Worm (Caenorhabditis elegans) whole organism, L1 larva: ENCODE results near the gene mys-1.
A peak's percentile ranks its signal among the peaks of the same experiment; 100 is the strongest.

ENCODE experiments used
- C04F5.9 ChIP-seq: sonication (generic microtip); optimal IDR thresholded peaks from 2 replicates; lab custom pipeline; 2016; ENCODE audit warnings: missing genetic modification characterization, missing compliant biosample characterization
- C16A3.4 ChIP-seq: fragments of 150-350 bp; optimal IDR thresholded peaks from 2 replicates; lab custom pipeline; 2014; ENCODE audit warnings: missing biosample characterization, missing genetic modification characterization
- aha-1 ChIP-seq: fragments of 150-350 bp; optimal IDR thresholded peaks from 2 replicates; lab custom pipeline; 2014; ENCODE audit warnings: missing biosample characterization, missing genetic modification characterization
- alr-1 ChIP-seq: fragments of 200-800 bp; sonication (Bioruptor generic); optimal IDR thresholded peaks from 2 replicates; lab custom pipeline; 2018; ENCODE audit warnings: borderline replicate concordance, mild to moderate bottlenecking, missing genetic modification characterization, missing compliant biosample characterization
- blmp-1 ChIP-seq: fragments of 150-350 bp; optimal IDR thresholded peaks from 2 replicates; lab custom pipeline; 2014; ENCODE audit warnings: missing biosample characterization, missing genetic modification characterization
- ceh-63 ChIP-seq: fragments of 200-800 bp; sonication (Bioruptor generic); optimal IDR thresholded peaks from 2 replicates; lab custom pipeline; 2018; ENCODE audit warnings: mild to moderate bottlenecking, missing genetic modification characterization, missing compliant biosample characterization
- ceh-82 ChIP-seq, 3 experiments: fragments of 150-350 bp in 1 of 3; sonication (generic microtip) in 2 of 3; optimal IDR thresholded peaks; 2 replicates each; lab custom pipeline; 2014 to 2017; ENCODE audit warnings: missing biosample characterization in 3 of 3, missing genetic modification characterization in 3 of 3
- ceh-90 ChIP-seq: sonication (generic microtip); optimal IDR thresholded peaks from 2 replicates; lab custom pipeline; 2016; ENCODE audit warnings: missing genetic modification characterization, missing compliant biosample characterization
- ces-1 ChIP-seq: fragments of 150-350 bp; optimal IDR thresholded peaks from 2 replicates; lab custom pipeline; 2014; ENCODE audit warnings: missing biosample characterization, missing genetic modification reagents, missing genetic modification characterization
- dpl-1 ChIP-seq, 3 experiments: fragments of 150-350 bp in 2 of 3; sonication (generic microtip) in 1 of 3; optimal IDR thresholded peaks; 2 replicates each; lab custom pipeline; 2014 to 2017; ENCODE audit warnings: missing biosample characterization in 3 of 3, missing genetic modification characterization in 3 of 3, missing genetic modification reagents in 3 of 3
- dsc-1 ChIP-seq: sonication (generic microtip); optimal IDR thresholded peaks from 2 replicates; lab custom pipeline; 2016; ENCODE audit warnings: mild to moderate bottlenecking, missing genetic modification characterization, missing compliant biosample characterization
- efl-1 ChIP-seq, 4 experiments: fragments of 150-350 bp; optimal IDR thresholded peaks in 3 of 4; peaks in 1 of 4; 1 replicate in 1 of 4; 2 replicates in 3 of 4; lab custom pipeline; 2014; ENCODE audit warnings: missing biosample characterization in 2 of 4, missing genetic modification characterization in 2 of 4, missing genetic modification reagents in 2 of 4
- egl-27 ChIP-seq, 2 experiments: fragments of 150-350 bp in 1 of 2; sonication (generic microtip); optimal IDR thresholded peaks; 3 replicates each; lab custom pipeline; 2017 to 2018; ENCODE audit warnings: missing biosample characterization in 2 of 2, missing genetic modification characterization in 2 of 2, missing genetic modification reagents in 2 of 2
- elt-2 ChIP-seq: sonication (generic microtip); optimal IDR thresholded peaks from 2 replicates; lab custom pipeline; 2016; ENCODE audit warnings: missing genetic modification characterization, mild to moderate bottlenecking, inconsistent platforms, missing compliant biosample characterization, missing genetic modification reagents
- ets-5 ChIP-seq: fragments of 200-800 bp; sonication (Bioruptor generic); IDR thresholded peaks from 2 replicates; pipeline ENCODE4 v1.3.6; 2022; ENCODE audit warnings: missing genetic modification characterization, missing compliant biosample characterization
- fkh-10 ChIP-seq: sonication (generic microtip); optimal IDR thresholded peaks from 2 replicates; lab custom pipeline; 2017; ENCODE audit warnings: missing biosample characterization, missing genetic modification reagents, missing genetic modification characterization
- fkh-4 ChIP-seq: sonication (generic microtip); optimal IDR thresholded peaks from 2 replicates; lab custom pipeline; 2016; ENCODE audit warnings: missing compliant biosample characterization, missing genetic modification characterization, borderline replicate concordance
- fkh-8 ChIP-seq: sonication (generic microtip); optimal IDR thresholded peaks from 2 replicates; lab custom pipeline; 2016; ENCODE audit warnings: mild to moderate bottlenecking, missing genetic modification characterization, missing compliant biosample characterization
- fos-1 ChIP-seq: fragments of 150-350 bp; optimal IDR thresholded peaks from 2 replicates; lab custom pipeline; 2014; ENCODE audit warnings: missing biosample characterization, missing genetic modification characterization
- grh-1 ChIP-seq: fragments of 200-800 bp; sonication (Bioruptor generic); IDR thresholded peaks from 2 replicates; pipeline ENCODE4 v1.3.6; 2022; ENCODE audit warnings: missing genetic modification reagents, missing genetic modification characterization, missing compliant biosample characterization
- hlh-17 ChIP-seq: fragments of 200-800 bp; sonication (Bioruptor generic); optimal IDR thresholded peaks from 2 replicates; lab custom pipeline; 2018; ENCODE audit warnings: missing genetic modification characterization, mild to moderate bottlenecking, missing compliant biosample characterization, moderate library complexity, borderline replicate concordance
- isw-1 ChIP-seq: fragments of 200-800 bp; sonication (Bioruptor generic); IDR thresholded peaks from 2 replicates; pipeline ENCODE4 v1.3.6; 2022; ENCODE audit warnings: missing genetic modification characterization, missing compliant biosample characterization
- jun-1 ChIP-seq: fragments of 150-350 bp; optimal IDR thresholded peaks from 2 replicates; lab custom pipeline; 2014; ENCODE audit warnings: missing biosample characterization, missing genetic modification reagents, missing genetic modification characterization
- lin-14 ChIP-seq: fragments of 200-800 bp; sonication (Bioruptor generic); optimal IDR thresholded peaks from 2 replicates; lab custom pipeline; 2018; ENCODE audit warnings: mild to moderate bottlenecking, missing genetic modification characterization, moderate library complexity, missing compliant biosample characterization
- lir-3 ChIP-seq: sonication (generic microtip); optimal IDR thresholded peaks from 2 replicates; lab custom pipeline; 2016; ENCODE audit warnings: mild to moderate bottlenecking, missing genetic modification characterization, moderate library complexity, missing compliant biosample characterization; ENCODE audit not compliant: poor library complexity
- lsy-2 ChIP-seq, 2 experiments: fragments of 150-350 bp; optimal IDR thresholded peaks; 2 replicates each; lab custom pipeline; 2014; ENCODE audit warnings: missing biosample characterization in 2 of 2, missing genetic modification characterization in 2 of 2
- mab-9 ChIP-seq: fragments of 200-800 bp; sonication (Bioruptor generic); IDR thresholded peaks from 2 replicates; pipeline ENCODE4 v1.3.6; 2022; ENCODE audit warnings: missing genetic modification reagents, missing genetic modification characterization, missing compliant biosample characterization
- mdl-1 ChIP-seq, 2 experiments: fragments of 150-350 bp; optimal IDR thresholded peaks; 2 replicates each; lab custom pipeline; 2014 to 2017; ENCODE audit warnings: missing biosample characterization in 2 of 2, missing genetic modification characterization in 2 of 2, inconsistent platforms in 1 of 2
- mef-2 ChIP-seq: fragments of 150-350 bp; optimal IDR thresholded peaks from 2 replicates; lab custom pipeline; 2014; ENCODE audit warnings: missing biosample characterization, missing genetic modification characterization
- mep-1 ChIP-seq: fragments of 150-350 bp; optimal IDR thresholded peaks from 2 replicates; lab custom pipeline; 2014; ENCODE audit warnings: missing biosample characterization, missing genetic modification characterization
- nhr-12 ChIP-seq: sonication (generic microtip); optimal IDR thresholded peaks from 2 replicates; lab custom pipeline; 2017; ENCODE audit warnings: missing biosample characterization, missing genetic modification characterization
- nhr-19 ChIP-seq: fragments of 200-800 bp; sonication (Bioruptor generic); conservative IDR thresholded peaks from 2 replicates; pipeline ENCODE4 v1.3.6; 2022; ENCODE audit warnings: missing genetic modification characterization, missing compliant biosample characterization
- nhr-20 ChIP-seq: sonication (generic microtip); optimal IDR thresholded peaks from 2 replicates; lab custom pipeline; 2016; ENCODE audit warnings: mild to moderate bottlenecking, missing genetic modification characterization, missing compliant biosample characterization
- nhr-28 ChIP-seq: fragments of 150-350 bp; optimal IDR thresholded peaks from 2 replicates; lab custom pipeline; 2014; ENCODE audit warnings: missing biosample characterization, missing genetic modification characterization
- nhr-47 ChIP-seq: sonication (generic microtip); optimal IDR thresholded peaks from 2 replicates; lab custom pipeline; 2016; ENCODE audit warnings: mild to moderate bottlenecking, missing genetic modification characterization, moderate library complexity, missing compliant biosample characterization
- nhr-77 ChIP-seq: fragments of 150-350 bp; optimal IDR thresholded peaks from 2 replicates; lab custom pipeline; 2014; ENCODE audit warnings: missing biosample characterization, missing genetic modification characterization
- nhr-84 ChIP-seq: sonication (generic microtip); optimal IDR thresholded peaks from 2 replicates; lab custom pipeline; 2017; ENCODE audit warnings: missing biosample characterization, missing genetic modification characterization
- pag-3 ChIP-seq: sonication (generic microtip); optimal IDR thresholded peaks from 2 replicates; lab custom pipeline; 2017; ENCODE audit warnings: missing genetic modification characterization, mild to moderate bottlenecking, missing compliant biosample characterization, antibody characterized with exemption, borderline replicate concordance; ENCODE audit not compliant: insufficient read depth
- pax-3 ChIP-seq: fragments of 200-800 bp; sonication (Bioruptor generic); optimal IDR thresholded peaks from 2 replicates; lab custom pipeline; 2018; ENCODE audit warnings: mild to moderate bottlenecking, missing genetic modification characterization, moderate library complexity, missing compliant biosample characterization
- pqm-1 ChIP-seq: sonication (generic microtip); optimal IDR thresholded peaks from 3 replicates; lab custom pipeline; 2017; ENCODE audit warnings: missing biosample characterization, missing genetic modification characterization
- snpc-4 ChIP-seq: fragments of 150-350 bp; optimal IDR thresholded peaks from 2 replicates; lab custom pipeline; 2014; ENCODE audit warnings: missing biosample characterization, missing genetic modification characterization
- snu-23 ChIP-seq: sonication (generic microtip); optimal IDR thresholded peaks from 2 replicates; lab custom pipeline; 2016; ENCODE audit warnings: missing genetic modification characterization, missing compliant biosample characterization
- sox-4 ChIP-seq: sonication (generic microtip); optimal IDR thresholded peaks from 2 replicates; lab custom pipeline; 2016; ENCODE audit warnings: missing genetic modification characterization, missing compliant biosample characterization
- sup-37 ChIP-seq: fragments of 200-800 bp; sonication (Bioruptor generic); optimal IDR thresholded peaks from 2 replicates; lab custom pipeline; 2018; ENCODE audit warnings: mild to moderate bottlenecking, missing genetic modification characterization, missing compliant biosample characterization
- swsn-7 ChIP-seq: sonication (generic microtip); optimal IDR thresholded peaks from 2 replicates; lab custom pipeline; 2016; ENCODE audit warnings: missing genetic modification characterization, missing compliant biosample characterization
- tbx-2 ChIP-seq: sonication (generic microtip); optimal IDR thresholded peaks from 2 replicates; lab custom pipeline; 2016; ENCODE audit warnings: missing genetic modification characterization, missing compliant biosample characterization
- tlp-1 ChIP-seq: fragments of 150-350 bp; optimal IDR thresholded peaks from 2 replicates; lab custom pipeline; 2014; ENCODE audit warnings: missing biosample characterization, missing genetic modification characterization
- unc-62 ChIP-seq: fragments of 150-350 bp; optimal IDR thresholded peaks from 2 replicates; lab custom pipeline; 2014; ENCODE audit warnings: missing biosample characterization, missing genetic modification reagents, missing genetic modification characterization
- unc-98 ChIP-seq: fragments of 200-800 bp; sonication (Bioruptor generic); IDR thresholded peaks from 2 replicates; pipeline ENCODE4 v1.3.6; 2022; ENCODE audit warnings: missing genetic modification characterization, missing compliant biosample characterization
- zag-1 ChIP-seq: fragments of 150-350 bp; optimal IDR thresholded peaks from 2 replicates; lab custom pipeline; 2014; ENCODE audit warnings: missing biosample characterization, missing genetic modification characterization
- zip-4 ChIP-seq: fragments of 200-800 bp; sonication (Bioruptor generic); optimal IDR thresholded peaks from 2 replicates; lab custom pipeline; 2018; ENCODE audit warnings: mild to moderate bottlenecking, missing genetic modification characterization, moderate library complexity, missing compliant biosample characterization
- ztf-4 ChIP-seq: fragments of 150-350 bp; optimal IDR thresholded peaks from 2 replicates; lab custom pipeline; 2014; ENCODE audit warnings: missing biosample characterization, missing genetic modification characterization

mys-1 gene

ce11 chrV:7060396-7060795 is 24.1 kb downstream of the mys-1 start, which contains the start of the genes Y57E12AL.6 and Y57E12AL.1 (continued):
- TF ChIP-seq unc-62 (GFP tag; lab: Kevin White, UChicago) (no peak), nhr-77 (peak; percentile 49), snpc-4 (tag; lab: Kevin White, UChicago) (peak; percentile 89), swsn-7 (peak; percentile 86), grh-1 (GFP tag; lab: Robert Waterston, UW) (peak; percentile 84), ceh-82 (tag; optimal IDR thresholded peaks at IDR 0.05; lab: Kevin White, UChicago) (peak; percentile 78 to 88 (median 79)), ceh-63 (no peak), pag-3 (tag; lab: Kevin White, UChicago) (no peak), mep-1 (tag; lab: Kevin White, UChicago) (peak; percentile 92), mdl-1 (tag; optimal IDR thresholded peaks at IDR 0.05; lab: Kevin White, UChicago) (peak in 1 of 2 experiments; percentile 91), zag-1 (tag; lab: Kevin White, UChicago) (no peak), ces-1 (GFP tag; lab: Kevin White, UChicago) (no peak), nhr-28 (tag; lab: Kevin White, UChicago) (no peak), mef-2 (tag; lab: Kevin White, UChicago) (no peak), elt-2 (tag; lab: Kevin White, UChicago) (peak; percentile 2), snu-23 (GFP tag; lab: Kevin White, UChicago) (peak; percentile 94), isw-1 (GFP tag; lab: Robert Waterston, UW) (peak; percentile 60), ztf-4 (tag; lab: Kevin White, UChicago) (peak; percentile 43), egl-27 (tag; optimal IDR thresholded peaks at IDR 0.05; lab: Kevin White, UChicago) (no peak), fkh-4 (tag; lab: Kevin White, UChicago) (peak; percentile 16), nhr-19 (peak; percentile 85), lin-14 (peak; percentile 87), dsc-1 (tag; lab: Kevin White, UChicago) (peak; percentile 73), nhr-47 (tag; lab: Kevin White, UChicago) (peak; percentile 87), C04F5.9 (tag; lab: Kevin White, UChicago) (no peak), pqm-1 (no peak), blmp-1 (peak; percentile 76), nhr-20 (tag; lab: Kevin White, UChicago) (peak; percentile 93), lir-3 (peak; percentile 41), C16A3.4 (tag; lab: Kevin White, UChicago) (peak; percentile 89), zip-4 (GFP tag; lab: Kevin White, UChicago) (no peak), lsy-2 (tag; optimal IDR thresholded peaks at IDR 0.05; lab: Kevin White, UChicago) (peak; percentile 83 to 87), pax-3 (tag; lab: Kevin White, UChicago) (no peak), sup-37 (GFP tag; lab: Kevin White, UChicago) (peak; percentile 29), ceh-90 (tag; lab: Kevin White, UChicago) (no peak), fkh-8 (tag; lab: Kevin White, UChicago) (peak; percentile 75), mab-9 (GFP tag; lab: Robert Waterston, UW) (peak; percentile 46; the same call in 1 of the 2 replicates), fkh-10 (GFP tag; lab: Kevin White, UChicago) (peak; percentile 30), sox-4 (tag; lab: Kevin White, UChicago) (peak; percentile 61), unc-98 (no peak), tlp-1 (no peak), ets-5 (GFP tag; lab: Robert Waterston, UW) (no peak), tbx-2 (tag; lab: Kevin White, UChicago) (peak; percentile 83), alr-1 (tag; lab: Kevin White, UChicago) (no peak), hlh-17 (GFP tag; lab: Kevin White, UChicago) (no peak), nhr-12 (no peak), jun-1 (tag; lab: Kevin White, UChicago) (peak; percentile 25), aha-1 (no peak), efl-1 (optimal IDR thresholded peaks at IDR 0.05; lab: Kevin White, UChicago) (peak; percentile 85 to 86), efl-1 (GFP tag; optimal IDR thresholded peaks at IDR 0.05 in 1 of 2; lab: Kevin White, UChicago) (peak; percentile 81 to 98), dpl-1 (GFP tag; optimal IDR thresholded peaks at IDR 0.05; lab: Kevin White, UChicago) (peak; percentile 77 to 87 (median 84)), nhr-84 (tag; lab: Kevin White, UChicago) (no peak), fos-1 (tag; lab: Kevin White, UChicago) (no peak)
